Worm (Caenorhabditis elegans): Measurements from ENCODE around the gene B0244.5.

B0244.5 gene

DNA sequence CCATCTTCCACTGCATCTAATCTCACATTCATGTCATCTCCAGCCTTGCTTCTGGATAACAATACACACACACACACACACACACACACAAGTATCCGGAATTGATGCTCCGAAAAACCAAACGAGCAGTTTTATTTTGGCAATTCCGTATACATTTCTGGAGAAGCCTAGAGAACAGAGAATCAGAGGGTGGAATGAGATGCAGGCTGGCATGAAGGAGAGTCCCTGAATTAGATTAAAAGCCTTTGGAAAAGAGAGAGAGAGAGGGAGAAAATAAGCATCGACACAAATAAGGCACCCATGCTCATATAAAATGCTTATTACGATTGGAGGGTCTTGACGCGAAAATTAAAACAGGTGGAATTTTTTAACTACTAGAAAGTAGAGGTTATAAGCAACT lies 16.0 kb downstream of the B0244.5 start:
- TF ChIP-seq sea-2 (GFP tag; optimal IDR thresholded peaks at IDR 0.05) (no peak), elt-2 (tag; optimal IDR thresholded peaks at IDR 0.05) (no peak), R02D3.7 (tag; optimal IDR thresholded peaks at IDR 0.05) (no peak), hmg-11 (tag; optimal IDR thresholded peaks at IDR 0.05) (no peak), ceh-16 (tag; optimal IDR thresholded peaks at IDR 0.05) (no peak), nfya-1 (tag; optimal IDR thresholded peaks at IDR 0.05; ENCODE audit: insufficient read depth) (peak; percentile 7), lin-39 (tag; optimal IDR thresholded peaks at IDR 0.05) (no peak), jun-1 (tag; optimal IDR thresholded peaks at IDR 0.05) (no peak), egl-5 (tag; optimal IDR thresholded peaks at IDR 0.05) (peak; percentile 10), fkh-2 (tag; optimal IDR thresholded peaks at IDR 0.05) (no peak), ztf-11 (tag; optimal IDR thresholded peaks at IDR 0.05) (no peak), skn-1 (tag; optimal IDR thresholded peaks at IDR 0.05) (no peak), mdl-1 (tag; optimal IDR thresholded peaks at IDR 0.05) (no peak), nhr-12 (tag; optimal IDR thresholded peaks at IDR 0.05) (no peak), nhr-43 (tag; optimal IDR thresholded peaks at IDR 0.05; ENCODE audit: poor library complexity, severe bottlenecking) (no peak), nhr-11 (tag; optimal IDR thresholded peaks at IDR 0.05) (no peak)

DNA sequence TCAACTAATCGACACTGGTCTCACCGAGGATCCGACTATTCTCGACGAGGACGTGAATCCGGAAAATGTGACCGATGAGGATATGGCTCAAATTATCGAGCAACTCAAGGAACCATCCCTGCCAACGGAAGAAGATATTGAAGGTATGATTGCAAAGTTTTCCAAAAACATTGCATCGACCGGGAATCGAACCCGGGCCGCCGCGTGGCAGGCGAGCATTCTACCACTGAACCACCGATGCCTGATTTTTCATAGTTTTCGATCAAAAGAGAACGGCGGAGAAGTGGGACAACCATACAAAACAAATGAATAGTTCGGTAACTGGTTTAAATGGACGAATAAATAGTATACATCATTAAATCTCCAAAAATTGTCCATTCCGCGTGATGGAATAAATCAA lies 17.2 kb downstream of the B0244.5 start:
- TF ChIP-seq lsy-12 (tag; optimal IDR thresholded peaks at IDR 0.05) (no peak), tbx-2 (tag; optimal IDR thresholded peaks at IDR 0.05) (peak; percentile 3), egl-5 (tag; optimal IDR thresholded peaks at IDR 0.05) (no peak), ceh-16 (tag; optimal IDR thresholded peaks at IDR 0.05) (no peak)

DNA sequence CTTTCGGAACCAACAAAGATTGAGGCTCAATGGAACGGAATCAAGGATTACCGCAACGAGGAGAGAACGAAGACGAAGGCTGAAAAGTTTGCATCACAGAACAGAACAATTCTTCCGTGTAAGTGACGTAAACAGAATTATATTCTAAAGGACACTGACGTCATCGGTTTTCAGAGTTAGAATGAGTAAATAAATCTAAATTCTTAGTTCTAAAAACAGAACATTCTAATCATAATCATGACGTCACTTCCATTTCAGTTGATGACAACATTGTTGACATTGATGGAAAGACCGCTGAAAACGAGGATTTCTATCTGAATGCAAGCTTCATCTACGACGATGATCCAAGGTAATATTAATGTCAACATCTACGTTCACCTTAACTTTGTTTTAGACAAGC lies 19.3 kb downstream of the B0244.5 start:
- TF ChIP-seq ceh-28 (tag; optimal IDR thresholded peaks at IDR 0.05) (no peak), nhr-43 (tag; optimal IDR thresholded peaks at IDR 0.05; ENCODE audit: poor library complexity, severe bottlenecking) (no peak), unc-62 (GFP tag; optimal IDR thresholded peaks at IDR 0.05) (no peak), egl-27 (tag; optimal IDR thresholded peaks at IDR 0.05) (no peak), skn-1 (tag; optimal IDR thresholded peaks at IDR 0.05) (no peak), ceh-16 (tag; optimal IDR thresholded peaks at IDR 0.05) (no peak), ceh-9 (tag; optimal IDR thresholded peaks at IDR 0.05) (no peak), elt-3 (tag; optimal IDR thresholded peaks at IDR 0.05) (no peak), nhr-77 (tag; optimal IDR thresholded peaks at IDR 0.05) (no peak), sea-2 (GFP tag; optimal IDR thresholded peaks at IDR 0.05) (no peak), fkh-2 (tag; optimal IDR thresholded peaks at IDR 0.05) (no peak), lsy-12 (tag; optimal IDR thresholded peaks at IDR 0.05) (no peak), ama-1 (optimal IDR thresholded peaks at IDR 0.05) (no peak), pha-4 (tag; optimal IDR thresholded peaks at IDR 0.05) (no peak), nhr-237 (tag; optimal IDR thresholded peaks at IDR 0.05) (no peak), nhr-11 (tag; optimal IDR thresholded peaks at IDR 0.05) (no peak), jun-1 (tag; optimal IDR thresholded peaks at IDR 0.05) (no peak), ztf-11 (tag; optimal IDR thresholded peaks at IDR 0.05) (no peak), eor-1 (tag; optimal IDR thresholded peaks at IDR 0.05) (no peak)

ce11 chrIII:5769726-5770235 lies 25.1 kb downstream of the B0244.5 start, which contains the start of gene cutl-23:
cutl-23 (plus strand) TSS chrIII:5770185.
- TF ChIP-seq egl-27 (tag; optimal IDR thresholded peaks at IDR 0.05) (no peak), ceh-82 (tag; optimal IDR thresholded peaks at IDR 0.05) (no peak), elt-2 (tag; optimal IDR thresholded peaks at IDR 0.05) (peak; percentile 7), nhr-67 (tag; optimal IDR thresholded peaks at IDR 0.05) (no peak), nhr-43 (tag; optimal IDR thresholded peaks at IDR 0.05; ENCODE audit: poor library complexity, severe bottlenecking) (peak; percentile 22), nhr-25 (tag; optimal IDR thresholded peaks at IDR 0.05) (peak; percentile 14), elt-3 (tag; optimal IDR thresholded peaks at IDR 0.05) (no peak), nhr-11 (tag; optimal IDR thresholded peaks at IDR 0.05) (no peak), fos-1 (tag; optimal IDR thresholded peaks at IDR 0.05) (no peak), skn-1 (tag; optimal IDR thresholded peaks at IDR 0.05) (no peak), pqm-1 (tag; optimal IDR thresholded peaks at IDR 0.05) (no peak), lsy-12 (tag; optimal IDR thresholded peaks at IDR 0.05) (peak; percentile 28), ceh-16 (tag; optimal IDR thresholded peaks at IDR 0.05) (no peak), aly-2 (tag; optimal IDR thresholded peaks at IDR 0.05) (no peak), egl-5 (tag; optimal IDR thresholded peaks at IDR 0.05) (no peak), unc-62 (GFP tag; optimal IDR thresholded peaks at IDR 0.05) (no peak), jun-1 (tag; optimal IDR thresholded peaks at IDR 0.05) (no peak), ztf-4 (tag; optimal IDR thresholded peaks at IDR 0.05) (no peak), nfya-1 (tag; optimal IDR thresholded peaks at IDR 0.05; ENCODE audit: insufficient read depth) (peak; percentile 14), eor-1 (tag; optimal IDR thresholded peaks at IDR 0.05) (no peak)

Data from whole organism, L3 larva.